Fruit fly (Drosophila melanogaster) whole organism, prepupa: Measurements from ENCODE around the gene CG13407.

Experiments used
- CG31627 ChIP-seq: fragments of 200-800 bp; sonication (Bioruptor generic); optimal IDR thresholded peaks from 3 replicates; lab custom pipeline; 2016; ENCODE audit warnings: missing biosample characterization, missing genetic modification characterization
- CG4318 ChIP-seq: fragments of 200-800 bp; sonication (Bioruptor generic); optimal IDR thresholded peaks from 3 replicates; lab custom pipeline; 2017; ENCODE audit warnings: missing biosample characterization, mild to moderate bottlenecking, missing genetic modification characterization
- CG6276 ChIP-seq: fragments of 200-800 bp; sonication (Bioruptor generic); optimal IDR thresholded peaks from 2 replicates; lab custom pipeline; 2017; ENCODE audit warnings: missing biosample characterization, mild to moderate bottlenecking, missing genetic modification characterization
- CG6792 ChIP-seq: fragments of 200-800 bp; sonication (Bioruptor generic); optimal IDR thresholded peaks from 3 replicates; lab custom pipeline; 2016; ENCODE audit warnings: missing biosample characterization, missing genetic modification characterization
- Hr4 ChIP-seq: fragments of 200-800 bp; sonication (Bioruptor generic); optimal IDR thresholded peaks from 3 replicates; lab custom pipeline; 2016; ENCODE audit warnings: missing biosample characterization, missing genetic modification characterization
- achi ChIP-seq: fragments of 200-800 bp; sonication (Bioruptor generic); optimal IDR thresholded peaks from 3 replicates; lab custom pipeline; 2016; ENCODE audit warnings: missing biosample characterization, missing genetic modification characterization

DNA sequence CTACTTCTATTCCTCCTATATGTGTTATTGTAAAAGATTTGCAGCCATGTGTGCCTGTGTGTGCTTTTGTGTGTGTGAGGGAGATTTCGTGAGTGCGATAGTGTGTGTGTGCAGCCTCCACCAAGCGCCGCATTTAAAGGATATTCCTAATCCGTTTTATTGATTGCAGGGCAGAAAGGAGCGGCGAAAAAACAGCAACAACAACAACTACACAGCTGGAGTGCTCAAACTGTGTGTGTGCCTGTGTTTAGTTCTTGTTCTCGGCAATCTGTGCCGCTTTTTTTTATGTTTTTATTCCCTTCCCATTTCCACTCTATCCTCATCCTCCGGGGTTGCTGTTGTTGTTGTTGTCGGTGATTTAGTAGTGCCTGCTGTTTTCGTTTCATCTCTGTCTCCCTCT is 31.2 kb downstream of the CG13407 start:
- TF ChIP-seq CG6276 (GFP tag; lab: Kevin White, UChicago) (no peak), CG6792 (no peak), CG4318 (GFP tag; lab: Kevin White, UChicago) (no peak), CG31627 (GFP tag; lab: Kevin White, UChicago) (no peak), Hr4 (GFP tag; lab: Kevin White, UChicago) (no peak), achi (GFP tag; lab: Kevin White, UChicago) (no peak)
